Worm (Caenorhabditis elegans) whole organism, mixed stage, embryonic: Measurements from ENCODE around the gene ceh-18.

ENCODE experiments used
- cnd-1 ChIP-seq: fragments of 200-800 bp; sonication (Bioruptor generic); optimal IDR thresholded peaks from 2 replicates; lab custom pipeline; 2018; ENCODE audit warnings: mild to moderate bottlenecking, missing genetic modification characterization, missing compliant biosample characterization
- elt-3 ChIP-seq: fragments of 150-350 bp; optimal IDR thresholded peaks from 2 replicates; lab custom pipeline; 2014; ENCODE audit warnings: missing biosample characterization, missing genetic modification characterization
- hlh-1 ChIP-seq: fragments of 150-350 bp; optimal IDR thresholded peaks from 2 replicates; lab custom pipeline; 2014; ENCODE audit warnings: missing biosample characterization, missing genetic modification reagents, missing genetic modification characterization
- lsy-2 ChIP-seq: fragments of 150-350 bp; optimal IDR thresholded peaks from 2 replicates; lab custom pipeline; 2014; ENCODE audit warnings: missing biosample characterization, missing genetic modification characterization
- mab-5 ChIP-seq: fragments of 150-350 bp; optimal IDR thresholded peaks from 2 replicates; lab custom pipeline; 2014; ENCODE audit warnings: missing biosample characterization, missing genetic modification characterization
- nhr-237 ChIP-seq: fragments of 150-350 bp; optimal IDR thresholded peaks from 2 replicates; lab custom pipeline; 2014; ENCODE audit warnings: missing biosample characterization, missing genetic modification characterization
- nhr-28 ChIP-seq: fragments of 150-350 bp; optimal IDR thresholded peaks from 2 replicates; lab custom pipeline; 2014; ENCODE audit warnings: missing biosample characterization, missing genetic modification characterization
- pha-4 ChIP-seq: fragments of 150-350 bp; optimal IDR thresholded peaks from 2 replicates; lab custom pipeline; 2018; ENCODE audit warnings: missing biosample characterization, missing genetic modification reagents, missing genetic modification characterization
- snpc-4 ChIP-seq: fragments of 150-350 bp; optimal IDR thresholded peaks from 2 replicates; lab custom pipeline; 2014; ENCODE audit warnings: missing biosample characterization, missing genetic modification characterization
- ztf-11 ChIP-seq: fragments of 150-350 bp; optimal IDR thresholded peaks from 2 replicates; lab custom pipeline; 2014; ENCODE audit warnings: missing biosample characterization, missing genetic modification characterization

DNA sequence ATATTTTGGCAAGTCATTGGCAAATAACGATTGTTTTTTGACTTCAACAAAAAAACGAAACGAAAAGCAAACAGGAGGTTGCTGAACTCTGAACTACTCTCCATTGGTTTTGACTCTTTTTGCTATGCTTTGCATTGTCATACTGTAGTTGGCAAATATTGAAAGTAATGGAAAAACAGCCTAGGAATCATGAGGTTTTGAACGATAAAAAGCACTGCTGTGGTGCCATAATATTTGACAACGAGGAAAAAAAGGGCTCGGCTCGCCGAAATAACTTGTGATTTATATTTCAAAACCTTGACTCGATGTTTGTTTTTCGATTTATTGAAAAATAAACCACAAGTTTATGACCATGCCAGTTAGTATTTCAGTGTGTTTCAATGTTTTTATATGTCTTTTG, 37.9 kb downstream of the ceh-18 start:
- TF ChIP-seq nhr-237 (tag; lab: Kevin White, UChicago) (no peak), pha-4 (tag; lab: Kevin White, UChicago) (no peak), hlh-1 (tag; lab: Kevin White, UChicago) (no peak), cnd-1 (tag; lab: Kevin White, UChicago) (no peak), ztf-11 (no peak), lsy-2 (tag; lab: Kevin White, UChicago) (no peak), mab-5 (tag; lab: Kevin White, UChicago) (no peak), elt-3 (tag; lab: Kevin White, UChicago) (no peak), nhr-28 (tag; lab: Kevin White, UChicago) (no peak), snpc-4 (no peak)
